Fruit fly (Drosophila melanogaster): Measurements from ENCODE around the gene CG12003.
A peak's percentile ranks its signal among the peaks of the same experiment; 100 is the strongest.

Gene CG12003

DNA sequence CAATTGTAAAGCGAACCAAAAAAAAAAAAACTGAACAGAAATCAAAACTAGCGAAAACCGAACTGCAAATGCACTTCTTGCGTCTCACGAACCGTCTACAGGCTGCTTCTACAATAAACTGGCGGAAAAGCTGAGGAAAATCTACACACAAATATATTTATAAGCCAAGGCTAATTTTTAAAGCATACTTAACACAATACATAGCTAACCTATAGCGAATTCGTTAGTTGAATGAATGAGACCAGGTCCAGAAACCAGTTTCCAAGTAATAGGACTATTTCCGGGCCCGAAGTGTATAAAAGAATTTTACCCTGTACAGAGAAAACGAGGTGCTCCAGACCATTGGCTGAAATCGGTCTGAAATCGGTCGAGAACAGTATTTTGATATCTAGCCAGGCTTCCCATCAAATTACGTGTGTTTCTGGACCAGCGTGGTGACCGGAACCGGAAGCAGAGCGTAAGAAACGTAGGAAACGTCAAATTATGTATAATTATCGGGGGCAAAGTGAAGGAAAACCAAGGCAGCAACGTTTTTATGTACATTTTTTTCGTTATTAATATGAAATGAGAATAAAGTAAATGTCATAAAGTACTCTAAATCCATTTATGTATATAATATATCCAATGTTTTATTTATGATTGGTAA lies 10.7 kb downstream of the CG12003 start (continued):
- TF ChIP-seq jigr1 (GFP tag; IDR thresholded peaks at IDR 0.05), result no peak
- TF ChIP-seq Hsf (GFP tag; optimal IDR thresholded peaks at IDR 0.05), result no peak
- no peak for TF ChIP-seq CG14710 (tag; optimal IDR thresholded peaks at IDR 0.05)
- no peak for TF ChIP-seq CG17802 (tag; optimal IDR thresholded peaks at IDR 0.05)
- TF ChIP-seq CG18011 (GFP tag; optimal IDR thresholded peaks at IDR 0.05), result no peak
- no peak for TF ChIP-seq sens-2 (GFP tag; IDR thresholded peaks at IDR 0.05)
- TF ChIP-seq C15 (GFP tag; IDR thresholded peaks at IDR 0.05), result no peak
- no peak for TF ChIP-seq HLH54F (GFP tag; optimal IDR thresholded peaks at IDR 0.05)
- no peak for TF ChIP-seq gfzf (GFP tag; optimal IDR thresholded peaks at IDR 0.05)
- TF ChIP-seq lab (GFP tag; optimal IDR thresholded peaks at IDR 0.05), result peak; percentile 6
- TF ChIP-seq CG33213 (GFP tag; optimal IDR thresholded peaks at IDR 0.05), result no peak
- no peak for TF ChIP-seq Max (GFP tag; optimal IDR thresholded peaks at IDR 0.05)
- TF ChIP-seq Nf-YB (GFP tag; optimal IDR thresholded peaks at IDR 0.05), result no peak
- TF ChIP-seq ci (GFP tag; IDR thresholded peaks at IDR 0.05), result peak; percentile 58; the same call in 1 of the 3 replicates
- 0 out of 3 replicates have a peak, but pooled peaks have one; percentile 25 for TF ChIP-seq row (GFP tag; IDR thresholded peaks at IDR 0.05)
- TF ChIP-seq CG13624 (GFP tag; optimal IDR thresholded peaks at IDR 0.05), result no peak
- peak; percentile 3 for TF ChIP-seq CG4282 (GFP tag; optimal IDR thresholded peaks at IDR 0.05)
- no peak for TF ChIP-seq E2f2 (GFP tag; IDR thresholded peaks at IDR 0.05)
- TF ChIP-seq dmrt11E (tag; optimal IDR thresholded peaks at IDR 0.05), result peak; percentile 5
- TF ChIP-seq D19A (tag; optimal IDR thresholded peaks at IDR 0.05), result peak; percentile 61
- TF ChIP-seq CG11093 (GFP tag; IDR thresholded peaks at IDR 0.05), result no peak
- TF ChIP-seq CG10543 (GFP tag; optimal IDR thresholded peaks at IDR 0.05), result no peak
- TF ChIP-seq CG13775 (GFP tag; optimal IDR thresholded peaks at IDR 0.05), result no peak
- TF ChIP-seq tin (GFP tag; optimal IDR thresholded peaks at IDR 0.05), result no peak
- TF ChIP-seq lov (optimal IDR thresholded peaks at IDR 0.05), result no peak
- no peak for TF ChIP-seq lov (GFP tag; IDR thresholded peaks at IDR 0.05)
- TF ChIP-seq CG16863 (GFP tag; optimal IDR thresholded peaks at IDR 0.05), result no peak
- no peak for TF ChIP-seq pzg (GFP tag; optimal IDR thresholded peaks at IDR 0.05)
- TF ChIP-seq CG16815 (GFP tag; optimal IDR thresholded peaks at IDR 0.05), result no peak
- TF ChIP-seq CG2129 (GFP tag; IDR thresholded peaks at IDR 0.05; ENCODE audit: partially characterized antibody), result no peak
- no peak for TF ChIP-seq CG4617 (GFP tag; optimal IDR thresholded peaks at IDR 0.05; ENCODE audit: borderline replicate concordance)
- no peak for TF ChIP-seq Vsx1 (GFP tag; optimal IDR thresholded peaks at IDR 0.05)
- no peak for TF ChIP-seq Hand (GFP tag; optimal IDR thresholded peaks at IDR 0.05)
- TF ChIP-seq Opbp (GFP tag; IDR thresholded peaks at IDR 0.05; ENCODE audit: partially characterized antibody), result no peak
- TF ChIP-seq CG17328 (GFP tag; IDR thresholded peaks at IDR 0.05), result no peak
- TF ChIP-seq CG13296 (GFP tag; optimal IDR thresholded peaks at IDR 0.05), result peak; percentile 15
- no peak for TF ChIP-seq CG8478 (optimal IDR thresholded peaks at IDR 0.05)
- TF ChIP-seq ab (GFP tag; optimal IDR thresholded peaks at IDR 0.05), result no peak
- no peak for TF ChIP-seq Hmr (GFP tag; optimal IDR thresholded peaks at IDR 0.05)
- no peak for TF ChIP-seq dati (GFP tag; IDR thresholded peaks at IDR 0.05)
- no peak for TF ChIP-seq CG34224 (GFP tag; IDR thresholded peaks at IDR 0.05; ENCODE audit: partially characterized antibody)
- TF ChIP-seq tll (GFP tag; optimal IDR thresholded peaks at IDR 0.05), result no peak
- TF ChIP-seq CG10209 (GFP tag; optimal IDR thresholded peaks at IDR 0.05), result no peak
- no peak for TF ChIP-seq CG18476 (GFP tag; optimal IDR thresholded peaks at IDR 0.05)
- peak; percentile 22; the same call in 1 of the 2 replicates for TF ChIP-seq stc (GFP tag; IDR thresholded peaks at IDR 0.05)
- TF ChIP-seq CG9437 (GFP tag; optimal IDR thresholded peaks at IDR 0.05), result peak; percentile 27
- TF ChIP-seq CG6254 (GFP tag; optimal IDR thresholded peaks at IDR 0.05), result peak; percentile 16
- TF ChIP-seq CG6854 (GFP tag; optimal IDR thresholded peaks at IDR 0.05), result peak; percentile 15
- no peak for TF ChIP-seq CG3407 (GFP tag; optimal IDR thresholded peaks at IDR 0.05)
- TF ChIP-seq pho (GFP tag; optimal IDR thresholded peaks at IDR 0.05), result no peak

All from whole organism, embryonic.